Fruit fly (Drosophila melanogaster) S2 (cell line): Measurements from ENCODE around the gene pnt.

ENCODE experiments used
- CG8478 ChIP-seq: fragments of >200 bp; optimal IDR thresholded peaks from 2 replicates; lab custom pipeline; 2018
- CTCF ChIP-seq, 2 experiments: fragments of >200 bp; optimal IDR thresholded peaks; 2 replicates each; lab custom pipeline; 2018

DNA sequence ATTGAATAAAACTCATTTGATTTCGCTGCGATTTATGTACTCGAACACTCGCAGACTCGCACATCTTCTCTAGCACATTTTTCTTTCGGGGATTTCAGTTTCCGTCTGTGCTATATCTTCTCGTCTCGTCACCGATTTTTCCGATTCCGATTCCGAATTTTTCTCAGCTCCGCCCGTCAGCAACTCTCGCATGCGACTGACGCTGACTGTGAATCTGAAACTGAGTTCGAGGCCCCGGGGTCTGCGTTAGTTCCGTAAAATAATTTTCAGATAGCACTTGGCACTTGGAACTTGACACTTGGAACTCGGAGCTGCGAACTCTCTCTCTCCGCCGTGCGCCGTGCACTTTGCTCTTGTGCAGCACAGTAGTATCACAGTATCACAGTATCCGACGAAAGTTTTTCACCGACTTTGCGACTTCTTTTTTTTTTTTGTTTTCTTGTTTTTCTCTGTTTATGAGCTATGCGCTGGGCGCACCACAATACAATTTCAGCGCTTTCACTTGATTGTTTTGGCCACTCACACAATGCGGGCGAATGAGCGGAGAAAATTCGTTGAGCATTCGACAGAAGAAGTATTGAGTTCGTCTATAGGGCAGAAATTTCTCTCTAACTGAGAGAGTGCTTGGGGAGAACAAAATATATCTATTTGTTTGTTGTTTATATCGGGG lies 38.8 kb upstream of the pnt start, which contains the start of gene CG4393:
- TF ChIP-seq CG8478 (lab: Kevin White, UChicago) (no peak), CTCF (optimal IDR thresholded peaks at IDR 0.05; lab: Kevin White, UChicago) (no peak)
